1 fruit fly cellular context compared by ENCODE assay signal in the genomic region with DNA sequence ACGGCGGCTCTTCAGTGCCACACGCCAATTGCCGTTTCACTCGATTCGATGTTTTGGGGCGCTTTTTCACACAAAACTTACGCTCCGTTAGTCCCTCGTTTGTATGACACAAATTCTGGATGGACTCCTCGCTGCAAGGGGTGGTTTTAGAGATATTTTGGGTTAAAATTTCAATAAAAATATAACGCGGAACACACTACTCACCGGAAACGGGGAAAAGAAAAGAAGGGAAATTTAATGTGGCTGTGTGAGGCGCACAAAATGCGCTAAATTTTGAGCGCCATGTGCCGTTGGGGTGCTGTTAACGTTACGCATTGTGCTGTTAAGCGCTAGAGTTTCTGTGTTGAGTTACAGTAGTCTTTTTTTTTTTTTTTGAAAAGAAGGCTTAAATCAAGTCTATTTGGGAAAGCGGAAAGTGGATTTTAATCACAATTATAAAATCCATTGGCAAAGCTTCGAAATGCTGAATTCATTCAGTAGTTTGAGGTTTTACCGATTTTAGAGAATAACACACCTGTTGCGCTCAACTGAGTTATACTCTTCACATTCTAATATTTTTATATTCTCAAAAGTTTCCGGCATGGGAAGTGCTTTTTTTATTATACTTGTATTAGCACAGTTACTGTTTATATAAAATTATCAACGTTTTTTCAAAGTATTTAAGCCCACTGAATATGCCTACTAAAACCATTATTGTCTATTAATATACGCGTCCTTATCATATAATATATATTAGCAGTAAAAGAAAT.
TF ChIP-seq lines count a peak whose summit lies in the region.

Gene RpL9 (minus strand): TSS at position 265 of the 749 bp plus-strand sequence.

TF ChIP-seq in whole organism, embryonic, 481 proteins besides CTCF, POLR2A, EP300 and RAD21 (continued from another document and continues in another):
- no peak for TF ChIP-seq CG6272 (GFP tag; IDR thresholded peaks at IDR 0.05; lab: Robert Waterston, UW)
- peak; percentile 33; the same call in 1 of the 3 replicates for TF ChIP-seq tgo (GFP tag; IDR thresholded peaks at IDR 0.05; lab: Robert Waterston, UW)
- TF ChIP-seq p53 (GFP tag; optimal IDR thresholded peaks at IDR 0.05; lab: Kevin White, UChicago): peak; percentile 80
- no peak; the same call in 1 of the 2 replicates for TF ChIP-seq CG13287 (GFP tag; IDR thresholded peaks at IDR 0.05; lab: Robert Waterston, UW; ENCODE audit: partially characterized antibody)
- TF ChIP-seq z (GFP tag; IDR thresholded peaks at IDR 0.05; lab: Robert Waterston, UW): no peak
- TF ChIP-seq HmgD (GFP tag; optimal IDR thresholded peaks at IDR 0.05; lab: Kevin White, UChicago): no peak
- peak in 1 of 2 experiments; percentile 28 for TF ChIP-seq chif (GFP tag; optimal IDR thresholded peaks at IDR 0.05; lab: Kevin White, UChicago)
- TF ChIP-seq grn (GFP tag; optimal IDR thresholded peaks at IDR 0.05; lab: Kevin White, UChicago): no peak
- peak; percentile 57 for TF ChIP-seq CG9797 (GFP tag; optimal IDR thresholded peaks at IDR 0.05; lab: Kevin White, UChicago)
- TF ChIP-seq lov (optimal IDR thresholded peaks at IDR 0.05; lab: Kevin White, UChicago): no peak
- no peak; the same call in 1 of the 3 replicates for TF ChIP-seq lov (GFP tag; IDR thresholded peaks at IDR 0.05; lab: Robert Waterston, UW)
- TF ChIP-seq CG4328 (GFP tag; optimal IDR thresholded peaks at IDR 0.05; lab: Kevin White, UChicago): peak; percentile 83
- peak; percentile 82 for TF ChIP-seq Side (GFP tag; optimal IDR thresholded peaks at IDR 0.05; lab: Kevin White, UChicago)
- peak; percentile 58 for TF ChIP-seq CG6254 (GFP tag; optimal IDR thresholded peaks at IDR 0.05; lab: Kevin White, UChicago)
- peak; percentile 38 for TF ChIP-seq Usf (GFP tag; optimal IDR thresholded peaks at IDR 0.05; lab: Kevin White, UChicago)
- no peak for TF ChIP-seq peb (GFP tag; IDR thresholded peaks at IDR 0.05; lab: Robert Waterston, UW)
- TF ChIP-seq org-1 (GFP tag; optimal IDR thresholded peaks at IDR 0.05; lab: Kevin White, UChicago): peak; percentile 68
- TF ChIP-seq Bdp1 (GFP tag; optimal IDR thresholded peaks at IDR 0.05; lab: Kevin White, UChicago): peak; percentile 17
- TF ChIP-seq CG34422 (GFP tag; IDR thresholded peaks at IDR 0.05; lab: Robert Waterston, UW): peak; percentile 83
- peak; percentile 74 for TF ChIP-seq pfk (GFP tag; optimal IDR thresholded peaks at IDR 0.05; lab: Kevin White, UChicago)
- peak; percentile 4 for TF ChIP-seq Tbp (GFP tag; optimal IDR thresholded peaks at IDR 0.05; lab: Kevin White, UChicago)
- TF ChIP-seq abd-A (tag; optimal IDR thresholded peaks at IDR 0.05; lab: Kevin White, UChicago): no peak
- peak; percentile 40 for TF ChIP-seq CG9609 (GFP tag; optimal IDR thresholded peaks at IDR 0.05; lab: Kevin White, UChicago)
- TF ChIP-seq NfI (GFP tag; optimal IDR thresholded peaks at IDR 0.05; lab: Kevin White, UChicago): no peak
- peak; percentile 49; the same call in 1 of the 2 replicates for TF ChIP-seq CG31224 (GFP tag; IDR thresholded peaks at IDR 0.05; lab: Robert Waterston, UW)
- TF ChIP-seq bbx (GFP tag; IDR thresholded peaks at IDR 0.05; lab: Robert Waterston, UW; ENCODE audit: partially characterized antibody): no peak
- no peak for TF ChIP-seq mld (GFP tag; IDR thresholded peaks at IDR 0.05; lab: Robert Waterston, UW; ENCODE audit: partially characterized antibody)
- TF ChIP-seq CG30403 (GFP tag; optimal IDR thresholded peaks at IDR 0.05; lab: Kevin White, UChicago): no peak
- TF ChIP-seq CG15696 (tag; optimal IDR thresholded peaks at IDR 0.05; lab: Kevin White, UChicago): no peak
- TF ChIP-seq Aef1 (GFP tag; IDR thresholded peaks at IDR 0.05; lab: Robert Waterston, UW): no peak
- TF ChIP-seq Rfx (GFP tag; IDR thresholded peaks at IDR 0.05; lab: Robert Waterston, UW): no peak; the same call in 1 of the 2 replicates
- TF ChIP-seq kay (GFP tag; optimal IDR thresholded peaks at IDR 0.05; lab: Kevin White, UChicago): no peak
- peak; percentile 43 for TF ChIP-seq Myb (GFP tag; optimal IDR thresholded peaks at IDR 0.05; lab: Kevin White, UChicago)
- TF ChIP-seq Hey (tag; optimal IDR thresholded peaks at IDR 0.05; lab: Kevin White, UChicago): no peak
- no peak for TF ChIP-seq knrl (GFP tag; IDR thresholded peaks at IDR 0.05; lab: Robert Waterston, UW; ENCODE audit: partially characterized antibody)
- TF ChIP-seq nau (GFP tag; optimal IDR thresholded peaks at IDR 0.05; lab: Kevin White, UChicago): peak; percentile 84
- peak; percentile 49 for TF ChIP-seq CG10979 (tag; optimal IDR thresholded peaks at IDR 0.05; lab: Kevin White, UChicago)
- TF ChIP-seq Awh (GFP tag; IDR thresholded peaks at IDR 0.05; lab: Robert Waterston, UW): peak; percentile 79
- TF ChIP-seq CG3281 (GFP tag; optimal IDR thresholded peaks at IDR 0.05; lab: Kevin White, UChicago): peak; percentile 88
- TF ChIP-seq crc (GFP tag; optimal IDR thresholded peaks at IDR 0.05; lab: Kevin White, UChicago): peak; percentile 28
- no peak for TF ChIP-seq Poxn (GFP tag; IDR thresholded peaks at IDR 0.05; lab: Robert Waterston, UW)
- TF ChIP-seq gcm2 (GFP tag; optimal IDR thresholded peaks at IDR 0.05; lab: Kevin White, UChicago): peak; percentile 1
- no peak for TF ChIP-seq CG15073 (GFP tag; optimal IDR thresholded peaks at IDR 0.05; lab: Kevin White, UChicago)
- peak; percentile 78 for TF ChIP-seq CG12299 (tag; optimal IDR thresholded peaks at IDR 0.05; lab: Kevin White, UChicago)
- TF ChIP-seq CG32767 (GFP tag; IDR thresholded peaks at IDR 0.05; lab: Robert Waterston, UW): no peak
- no peak for TF ChIP-seq fd96Cb (tag; optimal IDR thresholded peaks at IDR 0.05; lab: Kevin White, UChicago)
- TF ChIP-seq CG6791 (GFP tag; IDR thresholded peaks at IDR 0.05; lab: Robert Waterston, UW; ENCODE audit: partially characterized antibody): no peak
- TF ChIP-seq her (GFP tag; optimal IDR thresholded peaks at IDR 0.05; lab: Kevin White, UChicago): peak; percentile 81
- TF ChIP-seq CG7372 (GFP tag; IDR thresholded peaks at IDR 0.05; lab: Robert Waterston, UW): no peak; the same call in 1 of the 2 replicates
- TF ChIP-seq CG1529 (GFP tag; optimal IDR thresholded peaks at IDR 0.05; lab: Kevin White, UChicago): peak; percentile 69
- TF ChIP-seq Deaf1 (tag; optimal IDR thresholded peaks at IDR 0.05; lab: Kevin White, UChicago): no peak
- TF ChIP-seq seq (GFP tag; IDR thresholded peaks at IDR 0.05; lab: Robert Waterston, UW): peak; percentile 57; the same call in 1 of the 2 replicates
- TF ChIP-seq Sox102F (GFP tag; optimal IDR thresholded peaks at IDR 0.05; lab: Kevin White, UChicago): no peak
- peak; percentile 73 for TF ChIP-seq salm (tag; optimal IDR thresholded peaks at IDR 0.05; lab: Kevin White, UChicago)
- no peak for TF ChIP-seq CoRest (tag; optimal IDR thresholded peaks at IDR 0.05; lab: Kevin White, UChicago)
- peak; percentile 32 for TF ChIP-seq psq (GFP tag; optimal IDR thresholded peaks at IDR 0.05; lab: Kevin White, UChicago)
- TF ChIP-seq CG2199 (GFP tag; IDR thresholded peaks at IDR 0.05; lab: Robert Waterston, UW): 0 out of 3 replicates have a peak, but pooled peaks have one; percentile 54
- peak; percentile 70 for TF ChIP-seq Camta (GFP tag; optimal IDR thresholded peaks at IDR 0.05; lab: Kevin White, UChicago)
- TF ChIP-seq CG13775 (GFP tag; optimal IDR thresholded peaks at IDR 0.05; lab: Kevin White, UChicago): peak; percentile 78
- peak; percentile 48 for TF ChIP-seq CG17802 (tag; optimal IDR thresholded peaks at IDR 0.05; lab: Kevin White, UChicago)
- no peak for TF ChIP-seq Kr (GFP tag; optimal IDR thresholded peaks at IDR 0.05; lab: Kevin White, UChicago)
- TF ChIP-seq Dip3 (GFP tag; optimal IDR thresholded peaks at IDR 0.05; lab: Kevin White, UChicago): peak; percentile 45
- TF ChIP-seq CG7357 (GFP tag; IDR thresholded peaks at IDR 0.05; lab: Robert Waterston, UW): 0 out of 3 replicates have a peak, but pooled peaks have one; percentile 25
- no peak for TF ChIP-seq CG4820 (GFP tag; optimal IDR thresholded peaks at IDR 0.05; lab: Kevin White, UChicago)
- TF ChIP-seq bab2 (GFP tag; optimal IDR thresholded peaks at IDR 0.05; lab: Kevin White, UChicago): peak; percentile 16
- TF ChIP-seq CG12219 (GFP tag; optimal IDR thresholded peaks at IDR 0.05; lab: Kevin White, UChicago): peak; percentile 84
- TF ChIP-seq otp (GFP tag; IDR thresholded peaks at IDR 0.05; lab: Robert Waterston, UW): peak; percentile 92
- TF ChIP-seq Sry-β (GFP tag; optimal IDR thresholded peaks at IDR 0.05; lab: Kevin White, UChicago): peak; percentile 38
- TF ChIP-seq Sox100B (GFP tag; optimal IDR thresholded peaks at IDR 0.05; lab: Kevin White, UChicago): peak; percentile 81
- TF ChIP-seq scrt (GFP tag; optimal IDR thresholded peaks at IDR 0.05; lab: Kevin White, UChicago): peak; percentile 77
- TF ChIP-seq CG2202 (tag; optimal IDR thresholded peaks at IDR 0.05; lab: Kevin White, UChicago): peak; percentile 67
- peak; percentile 99 for TF ChIP-seq MESR4 (GFP tag; optimal IDR thresholded peaks at IDR 0.05; lab: Kevin White, UChicago)
- peak; percentile 50 for TF ChIP-seq CG2712 (tag; optimal IDR thresholded peaks at IDR 0.05; lab: Kevin White, UChicago)
- TF ChIP-seq CG4360 (GFP tag; IDR thresholded peaks at IDR 0.05; lab: Robert Waterston, UW): peak; percentile 23
- TF ChIP-seq CG1792 (GFP tag; optimal IDR thresholded peaks at IDR 0.05; lab: Kevin White, UChicago): peak; percentile 45
- TF ChIP-seq BEAF-32 (GFP tag; optimal IDR thresholded peaks at IDR 0.05; lab: Kevin White, UChicago): peak; percentile 15
- TF ChIP-seq CG7987 (GFP tag; optimal IDR thresholded peaks at IDR 0.05; lab: Kevin White, UChicago): peak; percentile 90
- TF ChIP-seq tap (tag; optimal IDR thresholded peaks at IDR 0.05; lab: Kevin White, UChicago): no peak
- TF ChIP-seq Hr51 (GFP tag; optimal IDR thresholded peaks at IDR 0.05; lab: Kevin White, UChicago): peak in 1 of 2 experiments; percentile 55
- TF ChIP-seq br (optimal IDR thresholded peaks at IDR 0.05; lab: Kevin White, UChicago): no peak
- no peak for TF ChIP-seq CG8765 (GFP tag; IDR thresholded peaks at IDR 0.05; lab: Robert Waterston, UW)
- TF ChIP-seq dimm (GFP tag; IDR thresholded peaks at IDR 0.05; lab: Robert Waterston, UW): no peak
- TF ChIP-seq crol (GFP tag; IDR thresholded peaks at IDR 0.05; lab: Robert Waterston, UW): no peak
- peak; percentile 33 for TF ChIP-seq fd102C (GFP tag; optimal IDR thresholded peaks at IDR 0.05; lab: Kevin White, UChicago)
- TF ChIP-seq Elba2 (GFP tag; optimal IDR thresholded peaks at IDR 0.05; lab: Kevin White, UChicago): peak; percentile 51
- no peak for TF ChIP-seq Jarid2 (GFP tag; optimal IDR thresholded peaks at IDR 0.05; lab: Kevin White, UChicago)
- TF ChIP-seq CG14050 (GFP tag; IDR thresholded peaks at IDR 0.05; lab: Robert Waterston, UW): no peak; the same call in 1 of the 3 replicates
- TF ChIP-seq HmgZ (tag; optimal IDR thresholded peaks at IDR 0.05; lab: Kevin White, UChicago): peak; percentile 30
- peak; percentile 70 for TF ChIP-seq CG11398 (GFP tag; optimal IDR thresholded peaks at IDR 0.05; lab: Kevin White, UChicago)
- no peak; the same call in 2 of the 3 replicates for TF ChIP-seq dysf (GFP tag; IDR thresholded peaks at IDR 0.05; lab: Robert Waterston, UW)
- TF ChIP-seq CG18011 (GFP tag; optimal IDR thresholded peaks at IDR 0.05; lab: Kevin White, UChicago): peak; percentile 71
- peak; percentile 17 for TF ChIP-seq repo (GFP tag; optimal IDR thresholded peaks at IDR 0.05; lab: Kevin White, UChicago)
- no peak for TF ChIP-seq tup (GFP tag; optimal IDR thresholded peaks at IDR 0.05; lab: Kevin White, UChicago)
- TF ChIP-seq ftz-f1 (GFP tag; optimal IDR thresholded peaks at IDR 0.05; lab: Kevin White, UChicago): no peak
- TF ChIP-seq Spps (tag; optimal IDR thresholded peaks at IDR 0.05; lab: Kevin White, UChicago): peak; percentile 58
- TF ChIP-seq gfzf (GFP tag; optimal IDR thresholded peaks at IDR 0.05; lab: Kevin White, UChicago): peak; percentile 72
- TF ChIP-seq ind (GFP tag; optimal IDR thresholded peaks at IDR 0.05; lab: Kevin White, UChicago): peak; percentile 11
- peak in 1 of 3 experiments; percentile 7 for TF ChIP-seq lola (GFP tag; optimal IDR thresholded peaks at IDR 0.05; lab: Kevin White, UChicago)
- no peak; the same call in 2 of the 3 replicates for TF ChIP-seq ase (GFP tag; IDR thresholded peaks at IDR 0.05; lab: Robert Waterston, UW)
- TF ChIP-seq CG4730 (GFP tag; IDR thresholded peaks at IDR 0.05; lab: Robert Waterston, UW): no peak; the same call in 1 of the 2 replicates
- TF ChIP-seq pnt (GFP tag; optimal IDR thresholded peaks at IDR 0.05; lab: Kevin White, UChicago): no peak
- TF ChIP-seq CG1647 (GFP tag; optimal IDR thresholded peaks at IDR 0.05; lab: Kevin White, UChicago): peak; percentile 50
- TF ChIP-seq pum (GFP tag; optimal IDR thresholded peaks at IDR 0.05; lab: Kevin White, UChicago): peak; percentile 20
- TF ChIP-seq chinmo (GFP tag; IDR thresholded peaks at IDR 0.05; lab: Robert Waterston, UW; ENCODE audit: partially characterized antibody): no peak
- peak; percentile 17; the same call in 1 of the 2 replicates for TF ChIP-seq Bgb (GFP tag; IDR thresholded peaks at IDR 0.05; lab: Robert Waterston, UW; ENCODE audit: partially characterized antibody)
- TF ChIP-seq so (GFP tag; IDR thresholded peaks at IDR 0.05; lab: Robert Waterston, UW): no peak
- TF ChIP-seq CG12744 (GFP tag; optimal IDR thresholded peaks at IDR 0.05; lab: Kevin White, UChicago): peak; percentile 14
- TF ChIP-seq aop (GFP tag; IDR thresholded peaks at IDR 0.05; lab: Robert Waterston, UW): no peak
- no peak for TF ChIP-seq CG2129 (GFP tag; IDR thresholded peaks at IDR 0.05; lab: Robert Waterston, UW; ENCODE audit: partially characterized antibody)
- TF ChIP-seq CG8089 (GFP tag; optimal IDR thresholded peaks at IDR 0.05; lab: Kevin White, UChicago): peak; percentile 60
- TF ChIP-seq CkIIα-i1 (GFP tag; IDR thresholded peaks at IDR 0.05; lab: Robert Waterston, UW): no peak
- peak in 1 of 2 experiments; percentile 56 for TF ChIP-seq insv (GFP tag; optimal IDR thresholded peaks at IDR 0.05; lab: Kevin White, UChicago)
- TF ChIP-seq CG18262 (tag; optimal IDR thresholded peaks at IDR 0.05; lab: Kevin White, UChicago): peak; percentile 64
- peak; percentile 49; the same call in 1 of the 2 replicates for TF ChIP-seq Nf-YA (GFP tag; IDR thresholded peaks at IDR 0.05; lab: Robert Waterston, UW)
- TF ChIP-seq mirr (GFP tag; optimal IDR thresholded peaks at IDR 0.05; lab: Kevin White, UChicago): no peak
- TF ChIP-seq CG8924 (tag; optimal IDR thresholded peaks at IDR 0.05; lab: Kevin White, UChicago): no peak
- TF ChIP-seq CG5180 (GFP tag; optimal IDR thresholded peaks at IDR 0.05; lab: Kevin White, UChicago): peak; percentile 67
- no peak for TF ChIP-seq run (tag; optimal IDR thresholded peaks at IDR 0.05; lab: Kevin White, UChicago)
- no peak for TF ChIP-seq Ssrp (tag; optimal IDR thresholded peaks at IDR 0.05; lab: Kevin White, UChicago)
- peak; percentile 64 for TF ChIP-seq sug (tag; optimal IDR thresholded peaks at IDR 0.05; lab: Kevin White, UChicago)
- TF ChIP-seq CG9932 (GFP tag; IDR thresholded peaks at IDR 0.05; lab: Robert Waterston, UW): no peak
